Fruit fly (Drosophila melanogaster) whole organism, embryonic: ENCODE data around the gene hyd.

ENCODE experiments used
- CG11723 ChIP-seq: fragments of 200-800 bp; sonication (Bioruptor generic); optimal IDR thresholded peaks from 2 replicates; lab custom pipeline; 2017; ENCODE audit warnings: missing biosample characterization, mild to moderate bottlenecking, missing genetic modification characterization
- CG12104 ChIP-seq: fragments of 200-800 bp; sonication (Bioruptor generic); optimal IDR thresholded peaks from 3 replicates; lab custom pipeline; 2016; ENCODE audit warnings: missing biosample characterization, missing genetic modification characterization
- CG13123 ChIP-seq: fragments of 200-800 bp; sonication (Bioruptor generic); optimal IDR thresholded peaks from 2 replicates; lab custom pipeline; 2016; ENCODE audit warnings: missing biosample characterization, missing genetic modification characterization
- CG1647 ChIP-seq: fragments of 200-800 bp; sonication (Bioruptor generic); optimal IDR thresholded peaks from 3 replicates; lab custom pipeline; 2016; ENCODE audit warnings: missing biosample characterization, missing genetic modification characterization
- CG30403 ChIP-seq: fragments of 200-800 bp; sonication (Bioruptor generic); optimal IDR thresholded peaks from 3 replicates; lab custom pipeline; 2016; ENCODE audit warnings: missing biosample characterization, missing genetic modification characterization
- CG8290 ChIP-seq, 3 experiments: fragments of 200-800 bp; sonication (Bioruptor generic); optimal IDR thresholded peaks; 2 replicates each; lab custom pipeline; 2016 to 2019; ENCODE audit warnings: missing biosample characterization in 3 of 3, missing genetic modification characterization in 3 of 3, mild to moderate bottlenecking in 2 of 3, moderate library complexity in 1 of 3
- CG8944 ChIP-seq: fragments of 200-800 bp; sonication (Bioruptor generic); optimal IDR thresholded peaks from 3 replicates; lab custom pipeline; 2016; ENCODE audit warnings: missing biosample characterization, missing genetic modification characterization
- CG9437 ChIP-seq: fragments of 200-800 bp; sonication (Bioruptor generic); optimal IDR thresholded peaks from 2 replicates; lab custom pipeline; 2018; ENCODE audit warnings: missing biosample characterization, mild to moderate bottlenecking, missing genetic modification characterization
- Camta ChIP-seq: fragments of 200-800 bp; sonication (Bioruptor generic); optimal IDR thresholded peaks from 2 replicates; lab custom pipeline; 2016; ENCODE audit warnings: missing biosample characterization, missing genetic modification characterization
- Dbx ChIP-seq: fragments of 200-800 bp; sonication (Bioruptor generic); IDR thresholded peaks from 3 replicates; pipeline ENCODE4 v1.3.6; 2022; ENCODE audit warnings: missing biosample characterization, missing genetic modification characterization
- Dref ChIP-seq: fragments of 200-800 bp; sonication (Bioruptor generic); IDR thresholded peaks from 2 replicates; pipeline ENCODE4 v1.3.6; 2022; ENCODE audit warnings: missing biosample characterization, missing genetic modification characterization
- E2f1 ChIP-seq: fragments of 200-800 bp; sonication (Bioruptor generic); IDR thresholded peaks from 2 replicates; pipeline ENCODE4 v1.3.6; 2022; ENCODE audit warnings: missing biosample characterization, missing genetic modification characterization
- ERR ChIP-seq: fragments of 200-800 bp; sonication (Bioruptor generic); optimal IDR thresholded peaks from 2 replicates; lab custom pipeline; 2016; ENCODE audit warnings: missing biosample characterization, missing genetic modification characterization
- Eip74EF ChIP-seq, 2 experiments: fragments of 200-800 bp in 1 of 2; fragments of >200 bp in 1 of 2; sonication (Bioruptor generic) in 1 of 2; optimal IDR thresholded peaks; 2 replicates each; lab custom pipeline; 2017 to 2019; ENCODE audit warnings: missing biosample characterization in 2 of 2, missing genetic modification characterization in 2 of 2, mild to moderate bottlenecking in 1 of 2, moderate library complexity in 1 of 2
- Fer1 ChIP-seq: fragments of 200-800 bp; sonication (Bioruptor generic); optimal IDR thresholded peaks from 2 replicates; lab custom pipeline; 2017; ENCODE audit warnings: missing biosample characterization, mild to moderate bottlenecking, missing genetic modification characterization
- Hsf ChIP-seq: fragments of 200-800 bp; sonication (Bioruptor generic); optimal IDR thresholded peaks from 3 replicates; lab custom pipeline; 2016; ENCODE audit warnings: missing biosample characterization, missing genetic modification characterization
- Kr ChIP-seq: fragments of 200-800 bp; sonication (Bioruptor generic); optimal IDR thresholded peaks from 2 replicates; lab custom pipeline; 2017; ENCODE audit warnings: missing biosample characterization, mild to moderate bottlenecking, missing genetic modification characterization
- Lim3 ChIP-seq: fragments of 200-800 bp; sonication (Bioruptor generic); IDR thresholded peaks from 2 replicates; pipeline ENCODE4 v1.3.6; 2022; ENCODE audit warnings: missing biosample characterization, missing genetic modification characterization
- Max ChIP-seq: fragments of 200-800 bp; sonication (Bioruptor generic); optimal IDR thresholded peaks from 2 replicates; lab custom pipeline; 2016; ENCODE audit warnings: missing biosample characterization, mild to moderate bottlenecking, missing genetic modification characterization
- Myb ChIP-seq: fragments of 200-800 bp; sonication (Bioruptor generic); optimal IDR thresholded peaks from 2 replicates; lab custom pipeline; 2016; ENCODE audit warnings: missing biosample characterization, missing genetic modification characterization
- Poxn ChIP-seq: fragments of 200-800 bp; sonication (Bioruptor generic); IDR thresholded peaks from 2 replicates; pipeline ENCODE4 v1.3.6; 2022; ENCODE audit warnings: missing biosample characterization, missing genetic modification characterization
- Sox100B ChIP-seq: fragments of 200-800 bp; sonication (Bioruptor generic); optimal IDR thresholded peaks from 3 replicates; lab custom pipeline; 2018; ENCODE audit warnings: missing biosample characterization, mild to moderate bottlenecking, missing genetic modification characterization
- Sox102F ChIP-seq: fragments of 200-800 bp; sonication (Bioruptor generic); optimal IDR thresholded peaks from 2 replicates; lab custom pipeline; 2018; ENCODE audit warnings: missing biosample characterization, mild to moderate bottlenecking, missing genetic modification characterization, moderate library complexity
- Sry-δ ChIP-seq: fragments of 200-800 bp; sonication (Bioruptor generic); optimal IDR thresholded peaks from 2 replicates; lab custom pipeline; 2016; ENCODE audit warnings: missing biosample characterization, missing genetic modification characterization
- Xbp1 ChIP-seq: fragments of 200-800 bp; sonication (Bioruptor generic); optimal IDR thresholded peaks from 3 replicates; lab custom pipeline; 2016; ENCODE audit warnings: missing biosample characterization, mild to moderate bottlenecking, missing genetic modification characterization
- ash1 ChIP-seq: fragments of 200-800 bp; sonication (Bioruptor generic); optimal IDR thresholded peaks from 2 replicates; lab custom pipeline; 2018; ENCODE audit warnings: missing biosample characterization, mild to moderate bottlenecking, missing genetic modification characterization
- bowl ChIP-seq: fragments of 200-800 bp; sonication (Bioruptor generic); IDR thresholded peaks from 2 replicates; pipeline ENCODE4 v1.3.6; 2022; ENCODE audit warnings: missing biosample characterization, missing genetic modification characterization
- br ChIP-seq: fragments of >200 bp; optimal IDR thresholded peaks from 2 replicates; lab custom pipeline; 2017
- caup ChIP-seq: fragments of 200-800 bp; sonication (Bioruptor generic); optimal IDR thresholded peaks from 3 replicates; lab custom pipeline; 2017; ENCODE audit warnings: missing biosample characterization, mild to moderate bottlenecking, missing genetic modification characterization, moderate library complexity; ENCODE audit not compliant: severe bottlenecking
- chinmo ChIP-seq: fragments of 200-800 bp; sonication (Bioruptor generic); IDR thresholded peaks from 4 replicates; pipeline ENCODE4 v1.3.6; 2022; ENCODE audit warnings: missing biosample characterization, missing genetic modification characterization; ENCODE audit not compliant: partially characterized antibody
- crp ChIP-seq, 2 experiments: fragments of 200-800 bp; sonication (Bioruptor generic); optimal IDR thresholded peaks; 2 replicates in 1 of 2; 3 replicates in 1 of 2; lab custom pipeline; 2017; ENCODE audit warnings: missing biosample characterization in 2 of 2, missing genetic modification characterization in 2 of 2, mild to moderate bottlenecking in 1 of 2, moderate library complexity in 1 of 2
- da ChIP-seq: fragments of 200-800 bp; sonication (Bioruptor generic); optimal IDR thresholded peaks from 2 replicates; lab custom pipeline; 2016; ENCODE audit warnings: missing biosample characterization, missing genetic modification characterization
- eyg ChIP-seq: fragments of 200-800 bp; sonication (Bioruptor generic); optimal IDR thresholded peaks from 3 replicates; lab custom pipeline; 2016; ENCODE audit warnings: missing biosample characterization, missing genetic modification characterization
- jing ChIP-seq: fragments of 200-800 bp; sonication (Bioruptor generic); optimal IDR thresholded peaks from 2 replicates; lab custom pipeline; 2018; ENCODE audit warnings: missing biosample characterization, mild to moderate bottlenecking, missing genetic modification characterization
- jumu ChIP-seq: fragments of 200-800 bp; sonication (Bioruptor generic); optimal IDR thresholded peaks from 3 replicates; lab custom pipeline; 2016; ENCODE audit warnings: missing biosample characterization, missing genetic modification characterization
- nerfin-1 ChIP-seq: fragments of 200-800 bp; sonication (Bioruptor generic); optimal IDR thresholded peaks from 3 replicates; lab custom pipeline; 2019; ENCODE audit warnings: missing biosample characterization, mild to moderate bottlenecking, missing genetic modification characterization, moderate library complexity
- nmo ChIP-seq: fragments of 200-800 bp; sonication (Bioruptor generic); optimal IDR thresholded peaks from 2 replicates; lab custom pipeline; 2018; ENCODE audit warnings: missing biosample characterization, mild to moderate bottlenecking, missing genetic modification characterization, moderate library complexity
- oc ChIP-seq: fragments of 200-800 bp; sonication (Bioruptor generic); optimal IDR thresholded peaks from 2 replicates; lab custom pipeline; 2018; ENCODE audit warnings: missing biosample characterization, mild to moderate bottlenecking, missing genetic modification characterization, moderate library complexity
- pan ChIP-seq, 4 experiments: fragments of >200 bp in 3 of 4; fragments of 200-800 bp in 1 of 4; sonication (Bioruptor generic) in 1 of 4; optimal IDR thresholded peaks in 3 of 4; IDR thresholded peaks in 1 of 4; 2 replicates each; pipeline versions ENCODE4 v1.3.6 to Lab custom; 2017 to 2022; ENCODE audit warnings: missing biosample characterization in 2 of 4, missing genetic modification characterization in 2 of 4, mixed read lengths in 1 of 4
- pum ChIP-seq: fragments of 200-800 bp; sonication (Bioruptor generic); optimal IDR thresholded peaks from 2 replicates; lab custom pipeline; 2016; ENCODE audit warnings: missing biosample characterization, missing genetic modification characterization
- ssp ChIP-seq: fragments of 200-800 bp; sonication (Bioruptor generic); IDR thresholded peaks from 2 replicates; pipeline ENCODE4 v1.3.6; 2022; ENCODE audit warnings: missing biosample characterization, missing genetic modification characterization
- zfh1 ChIP-seq: fragments of 200-800 bp; sonication (Bioruptor generic); IDR thresholded peaks from 3 replicates; pipeline ENCODE4 v1.3.6; 2022; ENCODE audit warnings: missing biosample characterization, missing genetic modification characterization

Gene hyd

DNA sequence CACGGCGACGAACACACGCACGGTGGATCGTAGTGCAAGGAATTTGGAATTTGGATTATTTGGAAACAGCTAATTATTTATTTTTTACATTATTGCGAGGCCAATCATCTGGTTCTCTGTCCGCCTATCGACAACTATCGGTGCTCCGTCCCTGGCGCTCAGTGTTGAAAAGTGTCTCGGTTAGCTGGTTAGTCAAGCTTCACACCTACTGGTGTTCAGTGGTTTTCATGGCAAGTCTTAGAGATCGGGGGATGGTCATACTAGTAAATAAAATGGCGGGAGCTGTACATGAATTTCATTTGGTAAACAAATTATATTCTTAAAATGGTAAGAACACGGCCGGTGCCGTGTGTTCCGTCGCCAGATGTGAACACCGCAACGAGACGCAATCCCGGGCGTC lies 14.5 kb downstream of the hyd start, which contains the start of the genes trbd and dmt (continued):
- TF ChIP-seq da (GFP tag; lab: Kevin White, UChicago) (peak; percentile 60), CG1647 (GFP tag; lab: Kevin White, UChicago) (peak; percentile 66), CG8290 (GFP tag; optimal IDR thresholded peaks at IDR 0.05; lab: Kevin White, UChicago) (peak; percentile 67), CG8290 (tag; optimal IDR thresholded peaks at IDR 0.05; lab: Kevin White, UChicago) (no peak), ash1 (GFP tag; lab: Kevin White, UChicago) (no peak), Eip74EF (GFP tag; optimal IDR thresholded peaks at IDR 0.05; lab: Kevin White, UChicago) (no peak), Lim3 (no peak), eyg (GFP tag; lab: Kevin White, UChicago) (no peak), Poxn (GFP tag; lab: Robert Waterston, UW) (no peak), Myb (GFP tag; lab: Kevin White, UChicago) (peak; percentile 78), nerfin-1 (tag; lab: Kevin White, UChicago) (no peak), Dbx (GFP tag; lab: Robert Waterston, UW) (no peak), Max (GFP tag; lab: Kevin White, UChicago) (peak; percentile 28), nmo (GFP tag; lab: Kevin White, UChicago) (no peak), caup (GFP tag; lab: Kevin White, UChicago) (no peak), pan (optimal IDR thresholded peaks at IDR 0.05; lab: Kevin White, UChicago) (no peak), pan (GFP tag; optimal IDR thresholded peaks at IDR 0.05 in 1 of 2, IDR thresholded peaks at IDR 0.05 in 1 of 2) (no peak), Fer1 (GFP tag; lab: Kevin White, UChicago) (no peak), Dref (GFP tag; lab: Robert Waterston, UW) (no peak), Hsf (GFP tag; lab: Kevin White, UChicago) (peak; percentile 37), chinmo (GFP tag; lab: Robert Waterston, UW) (no peak), CG9437 (no peak), ssp (GFP tag; lab: Robert Waterston, UW) (no peak), Xbp1 (GFP tag; lab: Kevin White, UChicago) (peak; percentile 77), CG12104 (GFP tag; lab: Kevin White, UChicago) (no peak), crp (GFP tag; optimal IDR thresholded peaks at IDR 0.05; lab: Kevin White, UChicago) (peak; percentile 45 to 92), jumu (peak; percentile 69), pum (GFP tag; lab: Kevin White, UChicago) (peak; percentile 50), CG8944 (GFP tag; lab: Kevin White, UChicago) (peak; percentile 55), br (lab: Kevin White, UChicago) (no peak), CG13123 (GFP tag; lab: Kevin White, UChicago) (peak; percentile 40), ERR (GFP tag; lab: Kevin White, UChicago) (peak; percentile 55), Camta (GFP tag; lab: Kevin White, UChicago) (peak; percentile 50), Sox102F (GFP tag; lab: Kevin White, UChicago) (no peak), jing (GFP tag; lab: Kevin White, UChicago) (no peak), oc (no peak), E2f1 (GFP tag; lab: Robert Waterston, UW) (no peak), CG11723 (GFP tag; lab: Kevin White, UChicago) (no peak), bowl (GFP tag; lab: Robert Waterston, UW) (no peak), Sry-δ (GFP tag; lab: Kevin White, UChicago) (peak; percentile 83), CG30403 (GFP tag; lab: Kevin White, UChicago) (peak; percentile 58), Kr (GFP tag; lab: Kevin White, UChicago) (no peak), zfh1 (GFP tag; lab: Robert Waterston, UW) (no peak), Sox100B (GFP tag; lab: Kevin White, UChicago) (no peak)
